Worm (Caenorhabditis elegans) whole organism, midembryonic: ENCODE results near the gene orc-5.

Experiments used
- T22C8.4 ChIP-seq: fragments of 200-800 bp; sonication (Bioruptor generic); IDR thresholded peaks from 2 replicates; pipeline ENCODE4 v1.3.6; 2022; ENCODE audit warnings: missing genetic modification characterization, missing compliant biosample characterization
- cog-1 ChIP-seq: sonication (generic microtip); optimal IDR thresholded peaks from 2 replicates; lab custom pipeline; 2016; ENCODE audit warnings: missing genetic modification characterization, missing compliant biosample characterization
- flt-1 ChIP-seq: fragments of 200-800 bp; sonication (Bioruptor generic); IDR thresholded peaks from 2 replicates; pipeline ENCODE4 v1.3.6; 2022; ENCODE audit warnings: missing genetic modification characterization, missing compliant biosample characterization
- klf-2 ChIP-seq: fragments of 200-800 bp; sonication (Bioruptor generic); conservative IDR thresholded peaks from 2 replicates; pipeline ENCODE4 v1.3.6; 2022; ENCODE audit warnings: missing genetic modification reagents, missing genetic modification characterization, missing compliant biosample characterization
- med-1 ChIP-seq: sonication (generic microtip); optimal IDR thresholded peaks from 2 replicates; lab custom pipeline; 2017; ENCODE audit warnings: missing genetic modification characterization, mild to moderate bottlenecking, missing compliant biosample characterization, antibody characterized with exemption, missing genetic modification reagents; ENCODE audit not compliant: insufficient read depth
- ref-1 ChIP-seq: fragments of 200-800 bp; sonication (Bioruptor generic); conservative IDR thresholded peaks from 2 replicates; pipeline ENCODE4 v1.3.6; 2022; ENCODE audit warnings: missing genetic modification reagents, missing genetic modification characterization, missing compliant biosample characterization
- tab-1 ChIP-seq: fragments of 200-800 bp; sonication (Bioruptor generic); IDR thresholded peaks from 2 replicates; pipeline ENCODE4 v1.3.6; 2022; ENCODE audit warnings: missing genetic modification characterization, missing compliant biosample characterization
- ztf-23 ChIP-seq: fragments of 200-800 bp; sonication (Bioruptor generic); IDR thresholded peaks from 2 replicates; pipeline ENCODE4 v1.3.6; 2022; ENCODE audit warnings: missing genetic modification reagents, missing genetic modification characterization, missing compliant biosample characterization
- ztf-29 ChIP-seq: fragments of 200-800 bp; sonication (Bioruptor generic); IDR thresholded peaks from 2 replicates; pipeline ENCODE4 v1.3.6; 2022; ENCODE audit warnings: missing genetic modification reagents, missing genetic modification characterization, missing compliant biosample characterization

Gene orc-5

ce11 chrIV:10718075-10718474, 16.3 kb downstream of the orc-5 start:
- TF ChIP-seq flt-1 (GFP tag; lab: Robert Waterston, UW) (no peak), ztf-29 (no peak), cog-1 (tag; lab: Kevin White, UChicago) (no peak), T22C8.4 (no peak)

- no peak for TF ChIP-seq ztf-29
- no peak for TF ChIP-seq klf-2
- TF ChIP-seq T22C8.4 = no peak
- TF ChIP-seq cog-1 (tag; lab: Kevin White, UChicago) = no peak
- no peak for TF ChIP-seq med-1 (GFP tag; lab: Kevin White, UChicago)
Observed at ce11 chrIV:10716348-10716747, 18.0 kb downstream of the orc-5 start, which contains the start of gene ncx-3. Gene ncx-3 (plus strand): TSS chrIV:10716648.

ce11 chrIV:10714594-10714993, 19.8 kb downstream of the orc-5 start:
- no peak for TF ChIP-seq tab-1 (GFP tag; lab: Robert Waterston, UW)
- TF ChIP-seq T22C8.4 = no peak
- no peak for TF ChIP-seq flt-1 (GFP tag; lab: Robert Waterston, UW)
- no peak for TF ChIP-seq med-1 (GFP tag; lab: Kevin White, UChicago)
- no peak for TF ChIP-seq cog-1 (tag; lab: Kevin White, UChicago)
- no peak for TF ChIP-seq ref-1 (GFP tag; lab: Robert Waterston, UW)
- no peak for TF ChIP-seq klf-2
- no peak for TF ChIP-seq ztf-23
- TF ChIP-seq ztf-29 = no peak

- TF ChIP-seq T22C8.4 = no peak
- no peak for TF ChIP-seq tab-1 (GFP tag; lab: Robert Waterston, UW)
- TF ChIP-seq klf-2 = no peak
- TF ChIP-seq cog-1 (tag; lab: Kevin White, UChicago) = no peak
- TF ChIP-seq ztf-23 = no peak
Observed at ce11 chrIV:10711729-10712128, 22.7 kb downstream of the orc-5 start, which contains the start of gene glb-21. Gene glb-21 (minus strand): TSS chrIV:10711794.

- no peak for TF ChIP-seq cog-1 (tag; lab: Kevin White, UChicago)
- no peak for TF ChIP-seq T22C8.4
- TF ChIP-seq ztf-29 = no peak
- TF ChIP-seq ref-1 (GFP tag; lab: Robert Waterston, UW) = no peak
- TF ChIP-seq med-1 (GFP tag; lab: Kevin White, UChicago) = no peak
- TF ChIP-seq flt-1 (GFP tag; lab: Robert Waterston, UW) = no peak
- TF ChIP-seq tab-1 (GFP tag; lab: Robert Waterston, UW) = no peak
- no peak for TF ChIP-seq klf-2
- TF ChIP-seq ztf-23 = no peak
Observed at ce11 chrIV:10706090-10706489, 28.3 kb downstream of the orc-5 start, which contains the start of gene R102.6. Gene R102.6 (minus strand): TSS chrIV:10706190.

- TF ChIP-seq T22C8.4 (no peak), flt-1 (GFP tag; lab: Robert Waterston, UW) (no peak), ztf-29 (no peak), ztf-23 (no peak), tab-1 (GFP tag; lab: Robert Waterston, UW) (no peak), med-1 (GFP tag; lab: Kevin White, UChicago) (no peak), cog-1 (tag; lab: Kevin White, UChicago) (no peak), ref-1 (GFP tag; lab: Robert Waterston, UW) (no peak), klf-2 (no peak)
Observed at ce11 chrIV:10705176-10705575, 29.2 kb downstream of the orc-5 start, which contains the start of gene R102.10. Gene R102.10 (plus strand): TSS chrIV:10705476.

DNA sequence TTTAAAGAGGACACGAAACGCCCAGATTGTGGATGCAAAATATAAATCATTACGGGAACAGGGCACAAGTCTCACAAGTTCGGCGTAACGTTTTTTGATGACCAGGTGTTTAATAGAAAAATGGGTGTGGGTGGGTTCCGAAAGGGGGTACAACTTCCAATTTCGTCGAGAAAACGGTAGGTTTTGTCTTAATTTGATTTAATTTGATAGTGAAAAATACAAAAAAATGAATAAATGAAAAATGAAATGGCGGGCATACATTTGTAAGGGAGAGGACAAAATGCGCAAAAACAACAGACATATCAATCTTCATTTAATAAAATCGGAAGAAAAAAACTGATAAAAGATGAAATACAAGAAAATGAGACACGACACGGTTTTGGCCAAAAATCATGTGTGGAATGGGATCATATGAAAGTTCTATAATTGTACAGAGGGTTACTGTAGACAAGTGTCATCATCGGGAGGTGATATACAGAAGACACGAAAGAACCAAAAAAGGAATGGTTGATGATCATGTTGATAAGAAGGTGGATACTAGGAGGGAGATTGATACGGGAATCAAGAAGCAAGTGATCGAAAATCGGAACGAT, 32.4 kb downstream of the orc-5 start:
- no peak for TF ChIP-seq klf-2
- no peak for TF ChIP-seq tab-1 (GFP tag; lab: Robert Waterston, UW)
- TF ChIP-seq ref-1 (GFP tag; lab: Robert Waterston, UW) = no peak

DNA sequence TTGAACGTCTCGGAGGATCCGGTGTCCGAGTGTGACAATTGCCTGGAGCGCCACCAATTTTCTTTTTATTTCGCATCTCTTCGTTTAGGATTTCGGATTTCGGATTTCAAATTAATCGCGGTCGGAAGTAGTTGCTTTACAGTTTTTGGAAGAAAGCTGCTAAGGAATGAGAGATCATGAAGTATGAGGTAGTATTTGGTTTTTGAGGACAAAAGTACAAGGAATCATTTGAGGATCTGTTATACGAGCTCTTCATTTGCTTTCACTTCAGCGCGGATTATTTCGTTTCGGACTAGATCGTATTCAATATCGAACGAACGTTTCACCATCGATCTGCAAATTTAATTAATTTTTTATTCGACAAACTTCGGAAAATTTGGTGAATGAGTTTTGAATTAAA, 34.7 kb downstream of the orc-5 start, which contains the start of gene R102.11:
Gene R102.11, minus strand, starts transcription at position 101 of the 400 bp plus-strand sequence.
- TF ChIP-seq cog-1 (tag; lab: Kevin White, UChicago) (no peak), ztf-29 (no peak), T22C8.4 (no peak), ztf-23 (no peak), flt-1 (GFP tag; lab: Robert Waterston, UW) (no peak), klf-2 (no peak), ref-1 (GFP tag; lab: Robert Waterston, UW) (no peak)

DNA sequence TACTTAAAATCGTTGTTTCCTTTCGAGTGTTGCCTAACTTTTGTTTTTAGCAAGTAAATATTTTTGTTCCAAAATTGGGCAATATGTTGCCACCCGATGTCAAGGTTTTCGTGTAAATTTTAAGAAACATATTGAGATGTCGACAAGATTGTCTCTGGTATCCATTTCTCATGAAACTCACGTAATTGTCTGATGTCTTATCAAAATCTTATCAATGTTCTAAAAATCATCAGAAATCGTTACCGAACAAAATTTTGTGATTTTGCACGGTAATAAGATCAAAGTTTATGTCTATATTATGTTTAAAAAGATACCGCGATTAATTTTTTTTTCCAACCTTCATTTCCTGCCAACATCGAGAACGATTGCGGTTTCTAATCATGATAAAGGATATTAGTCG, 35.4 kb downstream of the orc-5 start:
- TF ChIP-seq med-1 (GFP tag; lab: Kevin White, UChicago) = no peak
- TF ChIP-seq cog-1 (tag; lab: Kevin White, UChicago) = no peak
- no peak for TF ChIP-seq flt-1 (GFP tag; lab: Robert Waterston, UW)
- TF ChIP-seq ztf-23 = no peak
- no peak for TF ChIP-seq klf-2
- TF ChIP-seq ztf-29 = no peak
- no peak for TF ChIP-seq T22C8.4
- TF ChIP-seq tab-1 (GFP tag; lab: Robert Waterston, UW) = no peak
- no peak for TF ChIP-seq ref-1 (GFP tag; lab: Robert Waterston, UW)

- no peak for TF ChIP-seq T22C8.4
- TF ChIP-seq tab-1 (GFP tag; lab: Robert Waterston, UW) = 0 out of 2 replicates have a peak, but pooled peaks have one; percentile 29
Observed at ce11 chrIV:10698486-10698885, 35.9 kb downstream of the orc-5 start.
